Worm (Caenorhabditis elegans): Measurements from ENCODE around the gene tph-1.

tph-1 gene

DNA sequence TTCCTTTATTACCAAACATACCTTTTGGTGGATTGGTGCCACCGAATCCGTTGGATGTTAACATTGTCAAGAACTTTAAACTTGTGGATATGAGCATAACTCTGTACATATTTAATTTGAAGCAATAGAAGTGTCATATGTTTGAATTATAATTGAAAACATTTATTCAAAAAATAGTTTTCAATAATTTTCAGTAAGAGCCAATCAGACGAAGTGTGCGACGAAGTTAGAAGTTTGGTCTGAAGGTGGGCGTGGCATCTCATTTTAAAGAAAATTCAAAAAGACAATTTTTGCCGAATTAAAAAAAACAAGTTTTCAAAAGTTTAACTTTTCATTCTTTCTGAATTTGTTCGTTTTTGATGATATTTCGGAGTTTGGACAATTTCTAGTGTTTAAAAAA lies 45.7 kb downstream of the tph-1 start, which contains the start of gene syd-1:
TSS of gene syd-1 (minus strand) at position 101 of the 400 bp plus-strand sequence.
- TF ChIP-seq elt-1 (tag; optimal IDR thresholded peaks at IDR 0.05; ENCODE audit: borderline replicate concordance, insufficient read depth) = no peak

- no peak for TF ChIP-seq cnd-1 (tag; optimal IDR thresholded peaks at IDR 0.05)
- TF ChIP-seq lin-32 (GFP tag; optimal IDR thresholded peaks at IDR 0.05) = no peak
- no peak for TF ChIP-seq tbx-8 (GFP tag; optimal IDR thresholded peaks at IDR 0.05)
- no peak for TF ChIP-seq hlh-1 (tag; optimal IDR thresholded peaks at IDR 0.05)
- no peak for TF ChIP-seq ceh-83 (GFP tag; optimal IDR thresholded peaks at IDR 0.05)
- TF ChIP-seq nhr-28 (tag; optimal IDR thresholded peaks at IDR 0.05) = no peak
- no peak for TF ChIP-seq nhr-76 (tag; optimal IDR thresholded peaks at IDR 0.05)
- no peak for TF ChIP-seq sem-2 (GFP tag; optimal IDR thresholded peaks at IDR 0.05)
- no peak for TF ChIP-seq drap-1 (GFP tag; optimal IDR thresholded peaks at IDR 0.05)
- no peak for TF ChIP-seq bed-3 (GFP tag; optimal IDR thresholded peaks at IDR 0.05)
- TF ChIP-seq nhr-237 (tag; optimal IDR thresholded peaks at IDR 0.05) = no peak
- no peak for TF ChIP-seq ceh-43 (GFP tag; optimal IDR thresholded peaks at IDR 0.05)
- no peak for TF ChIP-seq ham-2 (GFP tag; optimal IDR thresholded peaks at IDR 0.05)
- no peak for TF ChIP-seq unc-39 (tag; optimal IDR thresholded peaks at IDR 0.05)
- TF ChIP-seq nhr-12 (tag; optimal IDR thresholded peaks at IDR 0.05) = no peak
Observed at ce11 chrII:7598702-7599314, 49.7 kb downstream of the tph-1 start, which contains the start of gene pgam-5. TSS of gene pgam-5 (minus strand) at chrII:7598752.

ce11 chrII:7599357-7599756 lies 50.2 kb downstream of the tph-1 start, which contains the start of gene npp-21:
TSS of gene npp-21 (plus strand) at chrII:7599657.
- TF ChIP-seq zip-8 (tag; optimal IDR thresholded peaks at IDR 0.05) (no peak), unc-62 (GFP tag; optimal IDR thresholded peaks at IDR 0.05) (no peak), mep-1 (tag; optimal IDR thresholded peaks at IDR 0.05) (no peak), ceh-39 (tag; optimal IDR thresholded peaks at IDR 0.05) (no peak), lin-32 (GFP tag; optimal IDR thresholded peaks at IDR 0.05) (no peak), mab-5 (tag; optimal IDR thresholded peaks at IDR 0.05) (no peak), ceh-83 (GFP tag; optimal IDR thresholded peaks at IDR 0.05) (no peak), lsy-2 (tag; optimal IDR thresholded peaks at IDR 0.05) (no peak), nhr-12 (tag; optimal IDR thresholded peaks at IDR 0.05) (no peak), ztf-11 (tag; optimal IDR thresholded peaks at IDR 0.05) (no peak), unc-120 (tag; optimal IDR thresholded peaks at IDR 0.05; ENCODE audit: poor library complexity, severe bottlenecking) (no peak), tbx-8 (GFP tag; optimal IDR thresholded peaks at IDR 0.05) (no peak), lin-13 (tag; optimal IDR thresholded peaks at IDR 0.05) (no peak), unc-39 (tag; optimal IDR thresholded peaks at IDR 0.05) (no peak), nhr-76 (tag; optimal IDR thresholded peaks at IDR 0.05) (no peak), sem-2 (GFP tag; optimal IDR thresholded peaks at IDR 0.05) (no peak), flh-1 (GFP tag; optimal IDR thresholded peaks at IDR 0.05) (no peak), ceh-43 (GFP tag; optimal IDR thresholded peaks at IDR 0.05) (no peak), nhr-28 (tag; optimal IDR thresholded peaks at IDR 0.05) (no peak), snpc-4 (tag; optimal IDR thresholded peaks at IDR 0.05) (no peak)

All from whole organism, mixed stage, embryonic.